Worm (Caenorhabditis elegans) whole organism, young adult: ENCODE data around the gene dct-1.

ENCODE experiments used
- B0019.2 ChIP-seq: fragments of 200-800 bp; sonication (Bioruptor generic); conservative IDR thresholded peaks from 2 replicates; pipeline ENCODE4 v1.3.6; 2022; ENCODE audit warnings: missing genetic modification reagents, missing genetic modification characterization, missing compliant biosample characterization
- C06A6.2 ChIP-seq: fragments of 200-800 bp; sonication (Bioruptor generic); conservative IDR thresholded peaks from 2 replicates; pipeline ENCODE4 v1.3.6; 2022; ENCODE audit warnings: missing genetic modification characterization, missing compliant biosample characterization
- C17E4.6 ChIP-seq: fragments of 200-800 bp; sonication (Bioruptor generic); IDR thresholded peaks from 2 replicates; pipeline ENCODE4 v1.3.6; 2022; ENCODE audit warnings: missing genetic modification reagents, missing genetic modification characterization, missing compliant biosample characterization
- F10E7.11 ChIP-seq: sonication (generic microtip); optimal IDR thresholded peaks from 2 replicates; lab custom pipeline; 2017; ENCODE audit warnings: mild to moderate bottlenecking, missing genetic modification characterization, moderate library complexity, missing compliant biosample characterization
- F22D6.2 ChIP-seq: sonication (generic microtip); optimal IDR thresholded peaks from 2 replicates; lab custom pipeline; 2016; ENCODE audit warnings: mild to moderate bottlenecking, missing genetic modification characterization, missing compliant biosample characterization
- F23B12.7 ChIP-seq: sonication (generic microtip); optimal IDR thresholded peaks from 2 replicates; lab custom pipeline; 2017; ENCODE audit warnings: missing genetic modification characterization, mild to moderate bottlenecking, missing compliant biosample characterization, antibody characterized with exemption, moderate library complexity; ENCODE audit not compliant: insufficient read depth
- F37B4.10 ChIP-seq: fragments of 200-800 bp; sonication (Bioruptor generic); IDR thresholded peaks from 2 replicates; pipeline ENCODE4 v1.3.6; 2022; ENCODE audit warnings: missing genetic modification characterization, missing compliant biosample characterization
- F52B5.7 ChIP-seq: sonication (generic microtip); optimal IDR thresholded peaks from 2 replicates; lab custom pipeline; 2016; ENCODE audit warnings: mild to moderate bottlenecking, missing genetic modification characterization, missing compliant biosample characterization
- F55B11.4 ChIP-seq: sonication (generic microtip); optimal IDR thresholded peaks from 2 replicates; lab custom pipeline; 2016; ENCODE audit warnings: missing compliant biosample characterization, missing genetic modification characterization, borderline replicate concordance; ENCODE audit not compliant: insufficient read depth
- F57C9.4 ChIP-seq: sonication (generic microtip); optimal IDR thresholded peaks from 2 replicates; lab custom pipeline; 2017; ENCODE audit warnings: mild to moderate bottlenecking, missing genetic modification characterization, missing compliant biosample characterization
- K11D2.4 ChIP-seq: fragments of 200-800 bp; sonication (Bioruptor generic); IDR thresholded peaks from 2 replicates; pipeline ENCODE4 v1.3.6; 2022; ENCODE audit warnings: missing genetic modification reagents, missing genetic modification characterization, missing compliant biosample characterization
- K12H6.12 ChIP-seq: fragments of 200-800 bp; sonication (Bioruptor generic); optimal IDR thresholded peaks from 2 replicates; lab custom pipeline; 2018; ENCODE audit warnings: mild to moderate bottlenecking, missing genetic modification characterization, missing compliant biosample characterization
- Y56A3A.18 ChIP-seq: fragments of 200-800 bp; sonication (Bioruptor generic); IDR thresholded peaks from 2 replicates; pipeline ENCODE4 v1.3.6; 2022; ENCODE audit warnings: missing genetic modification reagents, missing genetic modification characterization, missing compliant biosample characterization
- Y79H2A.3 ChIP-seq: fragments of 200-800 bp; sonication (Bioruptor generic); conservative IDR thresholded peaks from 2 replicates; pipeline ENCODE4 v1.3.6; 2022; ENCODE audit warnings: missing genetic modification reagents, missing genetic modification characterization, missing compliant biosample characterization
- ZK185.1 ChIP-seq: sonication (generic microtip); optimal IDR thresholded peaks from 2 replicates; lab custom pipeline; 2016; ENCODE audit warnings: mild to moderate bottlenecking, missing genetic modification characterization, missing compliant biosample characterization; ENCODE audit not compliant: poor library complexity, severe bottlenecking
- akir-1 ChIP-seq: fragments of 200-800 bp; sonication (Bioruptor generic); optimal IDR thresholded peaks from 2 replicates; lab custom pipeline; 2018; ENCODE audit warnings: mild to moderate bottlenecking, missing genetic modification characterization, moderate library complexity, missing compliant biosample characterization
- cebp-1 ChIP-seq, 2 experiments: fragments of 200-800 bp in 1 of 2; sonication (Bioruptor generic) in 1 of 2; sonication (generic microtip) in 1 of 2; IDR thresholded peaks in 1 of 2; optimal IDR thresholded peaks in 1 of 2; 2 replicates each; pipeline versions ENCODE4 v1.3.6 to Lab custom; 2017 to 2022; ENCODE audit warnings: missing compliant biosample characterization in 2 of 2, missing genetic modification characterization in 2 of 2, mild to moderate bottlenecking in 1 of 2, missing genetic modification reagents in 1 of 2, moderate library complexity in 1 of 2
- ceh-58 ChIP-seq: fragments of 200-800 bp; sonication (Bioruptor generic); IDR thresholded peaks from 2 replicates; pipeline ENCODE4 v1.3.6; 2022; ENCODE audit warnings: missing genetic modification characterization, missing compliant biosample characterization
- ceh-79 ChIP-seq: sonication (generic microtip); optimal IDR thresholded peaks from 2 replicates; lab custom pipeline; 2017; ENCODE audit warnings: mild to moderate bottlenecking, missing genetic modification characterization, missing compliant biosample characterization
- chd-7 ChIP-seq: sonication (generic microtip); optimal IDR thresholded peaks from 2 replicates; lab custom pipeline; 2016; ENCODE audit warnings: mild to moderate bottlenecking, missing genetic modification characterization, moderate library complexity, missing compliant biosample characterization
- dox-1 ChIP-seq: fragments of 200-800 bp; sonication (Bioruptor generic); IDR thresholded peaks from 2 replicates; pipeline ENCODE4 v1.3.6; 2022; ENCODE audit warnings: missing genetic modification reagents, missing genetic modification characterization, missing compliant biosample characterization
- dpl-1 ChIP-seq: fragments of 150-350 bp; optimal IDR thresholded peaks from 2 replicates; lab custom pipeline; 2014; ENCODE audit warnings: missing biosample characterization, missing genetic modification reagents, missing genetic modification characterization
- egl-44 ChIP-seq: fragments of 200-800 bp; sonication (Bioruptor generic); IDR thresholded peaks from 2 replicates; pipeline ENCODE4 v1.3.6; 2022; ENCODE audit warnings: missing genetic modification reagents, missing genetic modification characterization, missing compliant biosample characterization
- ekl-4 ChIP-seq: fragments of 200-800 bp; sonication (Bioruptor generic); IDR thresholded peaks from 2 replicates; pipeline ENCODE4 v1.3.6; 2022; ENCODE audit warnings: missing genetic modification reagents, missing genetic modification characterization, missing compliant biosample characterization
- hlh-12 ChIP-seq: sonication (generic microtip); optimal IDR thresholded peaks from 2 replicates; lab custom pipeline; 2016; ENCODE audit warnings: missing genetic modification characterization, missing compliant biosample characterization
- hlh-26 ChIP-seq: fragments of 200-800 bp; sonication (Bioruptor generic); conservative IDR thresholded peaks from 2 replicates; pipeline ENCODE4 v1.3.6; 2022; ENCODE audit warnings: missing genetic modification reagents, missing genetic modification characterization, missing compliant biosample characterization
- hmg-20 ChIP-seq: fragments of 200-800 bp; sonication (Bioruptor generic); IDR thresholded peaks from 2 replicates; pipeline ENCODE4 v1.3.6; 2022; ENCODE audit warnings: missing genetic modification reagents, missing genetic modification characterization, missing compliant biosample characterization
- lag-1 ChIP-seq: fragments of 200-800 bp; sonication (Bioruptor generic); IDR thresholded peaks from 2 replicates; pipeline ENCODE4 v1.3.6; 2022; ENCODE audit warnings: missing genetic modification reagents, missing genetic modification characterization, missing compliant biosample characterization
- let-607 ChIP-seq, 2 experiments: fragments of 200-800 bp in 1 of 2; sonication (Bioruptor generic) in 1 of 2; sonication (generic microtip) in 1 of 2; optimal IDR thresholded peaks; 2 replicates each; lab custom pipeline; 2016 to 2018; ENCODE audit warnings: mild to moderate bottlenecking in 2 of 2, missing compliant biosample characterization in 2 of 2, missing genetic modification characterization in 2 of 2, moderate library complexity in 2 of 2, missing genotype in 1 of 2
- lir-1 ChIP-seq: fragments of 200-800 bp; sonication (Bioruptor generic); conservative IDR thresholded peaks from 2 replicates; pipeline ENCODE4 v1.3.6; 2022; ENCODE audit warnings: missing genetic modification reagents, missing genetic modification characterization, missing compliant biosample characterization
- madf-10 ChIP-seq: sonication (generic microtip); optimal IDR thresholded peaks from 2 replicates; lab custom pipeline; 2016; ENCODE audit warnings: mild to moderate bottlenecking, missing genetic modification characterization, missing compliant biosample characterization
- madf-3 ChIP-seq: fragments of 200-800 bp; sonication (Bioruptor generic); IDR thresholded peaks from 2 replicates; pipeline ENCODE4 v1.3.6; 2022; ENCODE audit warnings: missing genetic modification reagents, missing genetic modification characterization, missing compliant biosample characterization
- madf-6 ChIP-seq: fragments of 200-800 bp; sonication (Bioruptor generic); IDR thresholded peaks from 2 replicates; pipeline ENCODE4 v1.3.6; 2022; ENCODE audit warnings: missing genetic modification reagents, missing genetic modification characterization, missing compliant biosample characterization
- mes-4 ChIP-seq: sonication (generic microtip); optimal IDR thresholded peaks from 2 replicates; lab custom pipeline; 2016; ENCODE audit warnings: missing genotype, missing genetic modification characterization, missing compliant biosample characterization
- nfyb-1 ChIP-seq: fragments of 200-800 bp; sonication (Bioruptor generic); IDR thresholded peaks from 2 replicates; pipeline ENCODE4 v1.3.6; 2022; ENCODE audit warnings: missing genetic modification reagents, missing genetic modification characterization, missing compliant biosample characterization
- nhr-120 ChIP-seq: fragments of 200-800 bp; sonication (Bioruptor generic); IDR thresholded peaks from 2 replicates; pipeline ENCODE4 v1.3.6; 2022; ENCODE audit warnings: missing genetic modification characterization, missing compliant biosample characterization
- nhr-80 ChIP-seq: sonication (generic microtip); optimal IDR thresholded peaks from 2 replicates; lab custom pipeline; 2016; ENCODE audit warnings: missing genetic modification characterization, missing compliant biosample characterization
- nhr-90 ChIP-seq: sonication (generic microtip); optimal IDR thresholded peaks from 2 replicates; lab custom pipeline; 2016; ENCODE audit warnings: missing genotype, mild to moderate bottlenecking, missing genetic modification characterization, missing compliant biosample characterization
- rcor-1 ChIP-seq: fragments of 200-800 bp; sonication (Bioruptor generic); IDR thresholded peaks from 2 replicates; pipeline ENCODE4 v1.3.6; 2022; ENCODE audit warnings: missing genetic modification reagents, missing genetic modification characterization, missing compliant biosample characterization
- tbx-9 ChIP-seq: sonication (generic microtip); optimal IDR thresholded peaks from 2 replicates; lab custom pipeline; 2016; ENCODE audit warnings: borderline replicate concordance, missing genetic modification characterization, inconsistent platforms, missing compliant biosample characterization
- unc-62 ChIP-seq: fragments of 150-350 bp; optimal IDR thresholded peaks from 2 replicates; lab custom pipeline; 2014; ENCODE audit warnings: missing biosample characterization, missing genetic modification reagents, missing genetic modification characterization
- zim-3 ChIP-seq: sonication (generic microtip); optimal IDR thresholded peaks from 2 replicates; lab custom pipeline; 2017; ENCODE audit warnings: mild to moderate bottlenecking, missing genetic modification characterization, moderate library complexity, missing compliant biosample characterization
- ztf-26 ChIP-seq: sonication (generic microtip); optimal IDR thresholded peaks from 2 replicates; lab custom pipeline; 2017; ENCODE audit warnings: missing genetic modification characterization, missing compliant biosample characterization

Gene dct-1

ce11 chrX:7952226-7953062 lies 1.7 kb upstream of the dct-1 start (continued):
- peak; percentile 41; the same call in 1 of the 2 replicates for TF ChIP-seq nfyb-1 (GFP tag; lab: Robert Waterston, UW)
- TF ChIP-seq nhr-120 (GFP tag; lab: Robert Waterston, UW): no peak
- no peak for TF ChIP-seq dpl-1 (GFP tag; lab: Kevin White, UChicago)
- TF ChIP-seq let-607 (tag; optimal IDR thresholded peaks at IDR 0.05; lab: Kevin White, UChicago): peak; percentile 16 to 45
- no peak for TF ChIP-seq hlh-12 (tag; lab: Kevin White, UChicago)
- no peak for TF ChIP-seq ceh-58 (GFP tag; lab: Robert Waterston, UW)
- no peak for TF ChIP-seq F37B4.10 (GFP tag; lab: Robert Waterston, UW)
- no peak for TF ChIP-seq egl-44 (GFP tag; lab: Robert Waterston, UW)
- TF ChIP-seq hlh-26 (GFP tag; lab: Robert Waterston, UW): no peak
- no peak for TF ChIP-seq rcor-1 (GFP tag; lab: Robert Waterston, UW)
- TF ChIP-seq F55B11.4: no peak
- no peak for TF ChIP-seq Y79H2A.3
- TF ChIP-seq F23B12.7 (tag; lab: Kevin White, UChicago): no peak
- TF ChIP-seq ZK185.1 (tag; lab: Kevin White, UChicago): no peak
- no peak for TF ChIP-seq K11D2.4 (GFP tag; lab: Robert Waterston, UW)
- no peak for TF ChIP-seq madf-6 (GFP tag; lab: Robert Waterston, UW)

ce11 chrX:7953063-7953337 lies 1.2 kb upstream of the dct-1 start:
- TF ChIP-seq C17E4.6 (GFP tag; lab: Robert Waterston, UW): no peak
- TF ChIP-seq nhr-80 (tag; lab: Kevin White, UChicago): no peak
- TF ChIP-seq unc-62 (GFP tag; lab: Kevin White, UChicago): no peak
- TF ChIP-seq B0019.2 (GFP tag; lab: Robert Waterston, UW): no peak
- no peak for TF ChIP-seq Y56A3A.18
- no peak for TF ChIP-seq madf-3
- TF ChIP-seq ceh-79 (tag; lab: Kevin White, UChicago): no peak
- TF ChIP-seq tbx-9 (tag; lab: Kevin White, UChicago): no peak
- no peak for TF ChIP-seq F22D6.2 (tag; lab: Kevin White, UChicago)

ce11 chrX:7953695-7954094 lies 459 bp upstream of the dct-1 start:
- TF ChIP-seq F22D6.2 (tag; lab: Kevin White, UChicago): no peak
- TF ChIP-seq cebp-1 (GFP tag; IDR thresholded peaks at IDR 0.05; lab: Robert Waterston, UW): no peak
- peak; percentile 24 for TF ChIP-seq cebp-1 (tag; optimal IDR thresholded peaks at IDR 0.05; lab: Kevin White, UChicago)

ce11 chrX:7956449-7956848 lies 2.3 kb downstream of the dct-1 start:
- TF ChIP-seq lir-1 (GFP tag; lab: Robert Waterston, UW) (no peak), lag-1 (no peak), dox-1 (0 out of 2 replicates have a peak, but pooled peaks have one; percentile 20), hmg-20 (GFP tag; lab: Robert Waterston, UW) (no peak), nfyb-1 (GFP tag; lab: Robert Waterston, UW) (0 out of 2 replicates have a peak, but pooled peaks have one; percentile 13), nhr-90 (no peak), K12H6.12 (tag; lab: Kevin White, UChicago) (peak; percentile 19), C06A6.2 (0 out of 2 replicates have a peak, but pooled peaks have one; percentile 8), nhr-120 (GFP tag; lab: Robert Waterston, UW) (no peak), ekl-4 (GFP tag; lab: Robert Waterston, UW) (peak; percentile 22; the same call in 1 of the 2 replicates), ztf-26 (tag; lab: Kevin White, UChicago) (peak; percentile 11), mes-4 (no peak), chd-7 (peak; percentile 9), F10E7.11 (peak; percentile 41), F52B5.7 (tag; lab: Kevin White, UChicago) (no peak), F57C9.4 (tag; lab: Kevin White, UChicago) (no peak), madf-10 (tag; lab: Kevin White, UChicago) (no peak), zim-3 (tag; lab: Kevin White, UChicago) (peak; percentile 32), akir-1 (no peak)
